Worm (Caenorhabditis elegans) whole organism, midembryonic: Measurements from ENCODE around the gene Y45G5AM.5.

Experiments used
- cog-1 ChIP-seq: sonication (generic microtip); optimal IDR thresholded peaks from 2 replicates; lab custom pipeline; 2016; ENCODE audit warnings: missing genetic modification characterization, missing compliant biosample characterization
- flt-1 ChIP-seq: fragments of 200-800 bp; sonication (Bioruptor generic); IDR thresholded peaks from 2 replicates; pipeline ENCODE4 v1.3.6; 2022; ENCODE audit warnings: missing genetic modification characterization, missing compliant biosample characterization
- klf-2 ChIP-seq: fragments of 200-800 bp; sonication (Bioruptor generic); conservative IDR thresholded peaks from 2 replicates; pipeline ENCODE4 v1.3.6; 2022; ENCODE audit warnings: missing genetic modification reagents, missing genetic modification characterization, missing compliant biosample characterization
- med-1 ChIP-seq: sonication (generic microtip); optimal IDR thresholded peaks from 2 replicates; lab custom pipeline; 2017; ENCODE audit warnings: missing genetic modification characterization, mild to moderate bottlenecking, missing compliant biosample characterization, antibody characterized with exemption, missing genetic modification reagents; ENCODE audit not compliant: insufficient read depth
- ref-1 ChIP-seq: fragments of 200-800 bp; sonication (Bioruptor generic); conservative IDR thresholded peaks from 2 replicates; pipeline ENCODE4 v1.3.6; 2022; ENCODE audit warnings: missing genetic modification reagents, missing genetic modification characterization, missing compliant biosample characterization
- tab-1 ChIP-seq: fragments of 200-800 bp; sonication (Bioruptor generic); IDR thresholded peaks from 2 replicates; pipeline ENCODE4 v1.3.6; 2022; ENCODE audit warnings: missing genetic modification characterization, missing compliant biosample characterization
- ztf-23 ChIP-seq: fragments of 200-800 bp; sonication (Bioruptor generic); IDR thresholded peaks from 2 replicates; pipeline ENCODE4 v1.3.6; 2022; ENCODE audit warnings: missing genetic modification reagents, missing genetic modification characterization, missing compliant biosample characterization
- ztf-29 ChIP-seq: fragments of 200-800 bp; sonication (Bioruptor generic); IDR thresholded peaks from 2 replicates; pipeline ENCODE4 v1.3.6; 2022; ENCODE audit warnings: missing genetic modification reagents, missing genetic modification characterization, missing compliant biosample characterization

Y45G5AM.5 gene

DNA sequence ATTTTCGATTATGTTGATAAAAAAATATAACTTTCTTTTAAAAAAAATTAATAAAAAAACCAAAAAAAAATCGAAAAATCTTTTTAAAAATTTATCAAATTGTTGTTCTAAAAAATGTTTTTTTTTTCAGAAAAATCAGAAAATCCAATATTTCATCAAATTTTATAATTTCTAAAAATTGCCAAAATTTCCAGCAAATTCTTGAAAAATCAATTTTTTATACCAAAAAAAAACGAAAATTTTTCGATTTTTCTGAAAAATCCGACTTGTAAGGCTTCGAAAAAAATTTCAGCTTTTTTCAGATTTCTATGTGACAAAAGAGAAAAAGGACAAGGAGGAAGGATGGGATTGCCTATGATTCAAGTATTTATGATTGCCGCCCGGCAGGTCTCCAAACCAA is 44.2 kb downstream of the Y45G5AM.5 start, which contains the start of gene H43I07.1:
H43I07.1 (plus strand) TSS at position 301 of the 400 bp plus-strand sequence.
- no peak for TF ChIP-seq klf-2 (GFP tag; lab: Robert Waterston, UW)
- no peak for TF ChIP-seq med-1 (GFP tag; lab: Kevin White, UChicago)
- no peak for TF ChIP-seq ztf-23 (GFP tag; lab: Robert Waterston, UW)
- no peak for TF ChIP-seq flt-1 (GFP tag; lab: Robert Waterston, UW)
- TF ChIP-seq ref-1 (GFP tag; lab: Robert Waterston, UW), result no peak
- no peak for TF ChIP-seq cog-1 (tag; lab: Kevin White, UChicago)
- no peak for TF ChIP-seq ztf-29 (GFP tag; lab: Robert Waterston, UW)
- no peak for TF ChIP-seq tab-1 (GFP tag; lab: Robert Waterston, UW)
